Fruit fly (Drosophila melanogaster): ENCODE results near the gene Pfdn2.
A peak's percentile ranks its signal among the peaks of the same experiment; 100 is the strongest.

Gene Pfdn2

dm6 chr3L:11113198-11114197 is 39.3 kb upstream of the Pfdn2 start, which contains the start of gene Sod1 (continued):
- peak; percentile 40 for TF ChIP-seq Blimp-1 (GFP tag; optimal IDR thresholded peaks at IDR 0.05)
- no peak for TF ChIP-seq CG3032 (tag; optimal IDR thresholded peaks at IDR 0.05)
- no peak for TF ChIP-seq lz (GFP tag; optimal IDR thresholded peaks at IDR 0.05)
- TF ChIP-seq CG6163 (GFP tag; IDR thresholded peaks at IDR 0.05): no peak
- no peak for TF ChIP-seq CG11902 (GFP tag; optimal IDR thresholded peaks at IDR 0.05)
- TF ChIP-seq cyc (GFP tag; optimal IDR thresholded peaks at IDR 0.05): no peak
- TF ChIP-seq CG6808 (GFP tag; optimal IDR thresholded peaks at IDR 0.05): peak; percentile 88
- TF ChIP-seq Sox102F (GFP tag; optimal IDR thresholded peaks at IDR 0.05): no peak
- no peak for TF ChIP-seq fd85E (GFP tag; optimal IDR thresholded peaks at IDR 0.05)
- TF ChIP-seq CG34406 (GFP tag; optimal IDR thresholded peaks at IDR 0.05): no peak
- TF ChIP-seq esn (GFP tag; optimal IDR thresholded peaks at IDR 0.05): peak; percentile 2
- no peak for TF ChIP-seq pdm3 (GFP tag; optimal IDR thresholded peaks at IDR 0.05)
- no peak for TF ChIP-seq acj6 (GFP tag; optimal IDR thresholded peaks at IDR 0.05)
- TF ChIP-seq Sox15 (GFP tag; optimal IDR thresholded peaks at IDR 0.05): no peak
- peak; percentile 99 for TF ChIP-seq svp (GFP tag)
- peak; percentile 5 for TF ChIP-seq Eip93F (GFP tag; optimal IDR thresholded peaks at IDR 0.05)
- TF ChIP-seq CG11762 (GFP tag; optimal IDR thresholded peaks at IDR 0.05; ENCODE audit: insufficient read depth): peak; percentile 34
- TF ChIP-seq CG8119 (GFP tag; IDR thresholded peaks at IDR 0.05): no peak; the same call in 2 of the 3 replicates
- TF ChIP-seq Eip75B (GFP tag; optimal IDR thresholded peaks at IDR 0.05): no peak
- peak; percentile 88 for TF ChIP-seq CG9139 (GFP tag; optimal IDR thresholded peaks at IDR 0.05)
- no peak for TF ChIP-seq CG7368 (GFP tag; optimal IDR thresholded peaks at IDR 0.05)
- TF ChIP-seq Smox (GFP tag; optimal IDR thresholded peaks at IDR 0.05): no peak
- TF ChIP-seq OdsH (GFP tag; optimal IDR thresholded peaks at IDR 0.05): no peak

dm6 chr3L:11112427-11112826 is 38.2 kb upstream of the Pfdn2 start:
- TF ChIP-seq Eip75B (GFP tag; optimal IDR thresholded peaks at IDR 0.05): no peak
- TF ChIP-seq dac (GFP tag; optimal IDR thresholded peaks at IDR 0.05): no peak
- no peak for TF ChIP-seq CG8319 (GFP tag; optimal IDR thresholded peaks at IDR 0.05)
- no peak for TF ChIP-seq CG31627 (GFP tag; optimal IDR thresholded peaks at IDR 0.05)
- TF ChIP-seq CG6163 (GFP tag; IDR thresholded peaks at IDR 0.05): no peak
- no peak for TF ChIP-seq Eip93F (GFP tag; optimal IDR thresholded peaks at IDR 0.05)

DNA sequence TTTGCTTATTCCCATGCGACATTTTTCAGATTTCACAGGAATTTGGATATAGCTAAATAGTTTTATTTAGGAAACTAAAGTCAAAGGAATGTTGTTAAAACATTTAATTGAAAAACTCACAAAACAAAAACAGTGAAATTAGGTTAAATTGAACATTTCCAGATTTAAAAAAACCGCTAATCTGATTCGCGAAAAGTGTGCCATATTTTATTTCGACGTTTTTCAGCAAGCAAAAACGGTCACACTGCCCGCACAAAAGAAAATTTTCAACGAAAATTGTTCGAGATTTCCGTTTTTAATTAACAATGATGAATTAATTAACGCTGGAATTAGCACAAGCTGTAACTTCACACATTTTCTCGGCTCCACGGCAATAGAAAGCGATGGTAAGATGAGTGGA is 35.3 kb upstream of the Pfdn2 start, which contains the start of the genes CG34012 and emei:
Gene CG34012 (minus strand): TSS at position 52 of the 400 bp plus-strand sequence.
Gene emei (plus strand): TSS at position 237 of the 400 bp plus-strand sequence.
- no peak for TF ChIP-seq Sox102F (GFP tag; optimal IDR thresholded peaks at IDR 0.05)
- peak; percentile 6 for TF ChIP-seq Sox14 (GFP tag; optimal IDR thresholded peaks at IDR 0.05)

- no peak for TF ChIP-seq Hr38 (GFP tag; optimal IDR thresholded peaks at IDR 0.05)
- no peak for TF ChIP-seq CG32006 (GFP tag; optimal IDR thresholded peaks at IDR 0.05)
- TF ChIP-seq CG11294 (GFP tag; IDR thresholded peaks at IDR 0.05): no peak
- TF ChIP-seq Sox14 (GFP tag; optimal IDR thresholded peaks at IDR 0.05): no peak
- no peak for TF ChIP-seq Ets96B (tag; optimal IDR thresholded peaks at IDR 0.05)
- no peak for TF ChIP-seq Ets21C (GFP tag; optimal IDR thresholded peaks at IDR 0.05)
- no peak for TF ChIP-seq Met (GFP tag; optimal IDR thresholded peaks at IDR 0.05)
- TF ChIP-seq CG15336 (GFP tag; IDR thresholded peaks at IDR 0.05): no peak
- TF ChIP-seq Hr4 (GFP tag; optimal IDR thresholded peaks at IDR 0.05): no peak
- no peak for TF ChIP-seq Blimp-1 (GFP tag; optimal IDR thresholded peaks at IDR 0.05)
These were observed 33.7 kb upstream of the Pfdn2 start, which contains the start of gene CG12522 for dm6 chr3L:11107935-11108334. CG12522 (plus strand) TSS chr3L:11108235.
